Worm (Caenorhabditis elegans) whole organism, L4/young adult: Measurements from ENCODE around the gene srx-84.

Experiments used
- W03F9.2 ChIP-seq: fragments of 150-350 bp; optimal IDR thresholded peaks from 2 replicates; lab custom pipeline; 2014; ENCODE audit warnings: missing biosample characterization, missing genetic modification characterization
- him-1 ChIP-seq: sonication (generic microtip); optimal IDR thresholded peaks from 2 replicates; lab custom pipeline; 2016; ENCODE audit warnings: missing genotype, missing genetic modification reagents, missing genetic modification characterization, missing compliant biosample characterization

DNA sequence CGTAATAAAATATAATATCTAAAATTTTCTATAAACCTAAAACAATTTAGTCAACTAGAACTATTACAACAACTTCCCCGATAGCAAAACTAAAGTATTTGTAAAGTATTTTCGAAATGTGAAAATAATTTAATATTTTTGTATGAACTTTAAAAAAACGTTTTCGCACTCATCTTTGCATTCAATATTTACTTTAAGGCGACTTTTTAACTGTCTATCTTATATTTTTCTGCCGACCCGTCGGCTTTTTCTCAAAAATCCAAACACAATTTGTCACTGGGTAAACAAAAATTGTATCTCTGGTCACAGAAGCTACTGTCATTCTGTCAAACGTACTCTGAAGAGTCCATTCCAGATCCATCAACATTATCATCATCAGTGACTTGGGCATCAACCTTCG is 6.3 kb downstream of the srx-84 start:
- TF ChIP-seq W03F9.2 (tag; lab: Kevin White, UChicago) = no peak
- no peak for TF ChIP-seq him-1
